Worm (Caenorhabditis elegans) whole organism, L1 larva: ENCODE measurements around the gene madf-1.
A peak's percentile ranks its signal among the peaks of the same experiment; 100 is the strongest.

ENCODE experiments used
- ama-1 ChIP-seq: fragments of 150-350 bp; optimal IDR thresholded peaks from 2 replicates; lab custom pipeline; 2014
- ceh-82 ChIP-seq, 3 experiments: fragments of 150-350 bp in 1 of 3; sonication (generic microtip) in 2 of 3; optimal IDR thresholded peaks; 2 replicates each; lab custom pipeline; 2014 to 2017; ENCODE audit warnings: missing biosample characterization in 3 of 3, missing genetic modification characterization in 3 of 3
- dsc-1 ChIP-seq: sonication (generic microtip); optimal IDR thresholded peaks from 2 replicates; lab custom pipeline; 2016; ENCODE audit warnings: mild to moderate bottlenecking, missing genetic modification characterization, missing compliant biosample characterization
- efl-1 ChIP-seq, 4 experiments: fragments of 150-350 bp; optimal IDR thresholded peaks in 3 of 4; peaks in 1 of 4; 1 replicate in 1 of 4; 2 replicates in 3 of 4; lab custom pipeline; 2014; ENCODE audit warnings: missing biosample characterization in 2 of 4, missing genetic modification characterization in 2 of 4, missing genetic modification reagents in 2 of 4
- egl-27 ChIP-seq, 2 experiments: fragments of 150-350 bp in 1 of 2; sonication (generic microtip); optimal IDR thresholded peaks; 3 replicates each; lab custom pipeline; 2017 to 2018; ENCODE audit warnings: missing biosample characterization in 2 of 2, missing genetic modification characterization in 2 of 2, missing genetic modification reagents in 2 of 2
- elt-2 ChIP-seq: sonication (generic microtip); optimal IDR thresholded peaks from 2 replicates; lab custom pipeline; 2016; ENCODE audit warnings: missing genetic modification characterization, mild to moderate bottlenecking, inconsistent platforms, missing compliant biosample characterization, missing genetic modification reagents
- ets-5 ChIP-seq: fragments of 200-800 bp; sonication (Bioruptor generic); IDR thresholded peaks from 2 replicates; pipeline ENCODE4 v1.3.6; 2022; ENCODE audit warnings: missing genetic modification characterization, missing compliant biosample characterization
- fkh-4 ChIP-seq: sonication (generic microtip); optimal IDR thresholded peaks from 2 replicates; lab custom pipeline; 2016; ENCODE audit warnings: missing compliant biosample characterization, missing genetic modification characterization, borderline replicate concordance
- fkh-8 ChIP-seq: sonication (generic microtip); optimal IDR thresholded peaks from 2 replicates; lab custom pipeline; 2016; ENCODE audit warnings: mild to moderate bottlenecking, missing genetic modification characterization, missing compliant biosample characterization
- fos-1 ChIP-seq: fragments of 150-350 bp; optimal IDR thresholded peaks from 2 replicates; lab custom pipeline; 2014; ENCODE audit warnings: missing biosample characterization, missing genetic modification characterization
- irx-1 ChIP-seq: sonication (generic microtip); optimal IDR thresholded peaks from 2 replicates; lab custom pipeline; 2016; ENCODE audit warnings: missing genetic modification characterization, missing compliant biosample characterization
- lin-13 ChIP-seq: fragments of 150-350 bp; optimal IDR thresholded peaks from 2 replicates; lab custom pipeline; 2014; ENCODE audit warnings: missing biosample characterization, missing genetic modification reagents, missing genetic modification characterization
- lin-14 ChIP-seq: fragments of 200-800 bp; sonication (Bioruptor generic); optimal IDR thresholded peaks from 2 replicates; lab custom pipeline; 2018; ENCODE audit warnings: mild to moderate bottlenecking, missing genetic modification characterization, moderate library complexity, missing compliant biosample characterization
- lin-15B ChIP-seq: fragments of 150-350 bp; sonication (generic microtip); optimal IDR thresholded peaks from 3 replicates; lab custom pipeline; 2014; ENCODE audit warnings: missing biosample characterization, missing genetic modification characterization
- lin-35 ChIP-seq, 2 experiments: fragments of 150-350 bp; optimal IDR thresholded peaks; 2 replicates each; lab custom pipeline; 2014; ENCODE audit warnings: missing biosample characterization in 2 of 2, missing genetic modification characterization in 2 of 2, missing genetic modification reagents in 2 of 2
- lin-39 ChIP-seq: fragments of 150-350 bp; optimal IDR thresholded peaks from 2 replicates; lab custom pipeline; 2014; ENCODE audit warnings: missing biosample characterization, missing genetic modification reagents, missing genetic modification characterization
- lsy-2 ChIP-seq, 2 experiments: fragments of 150-350 bp; optimal IDR thresholded peaks; 2 replicates each; lab custom pipeline; 2014; ENCODE audit warnings: missing biosample characterization in 2 of 2, missing genetic modification characterization in 2 of 2
- mdl-1 ChIP-seq, 2 experiments: fragments of 150-350 bp; optimal IDR thresholded peaks; 2 replicates each; lab custom pipeline; 2014 to 2017; ENCODE audit warnings: missing biosample characterization in 2 of 2, missing genetic modification characterization in 2 of 2, inconsistent platforms in 1 of 2
- nhr-11 ChIP-seq: fragments of 150-350 bp; optimal IDR thresholded peaks from 2 replicates; lab custom pipeline; 2014; ENCODE audit warnings: missing biosample characterization, missing genetic modification characterization
- nhr-12 ChIP-seq: sonication (generic microtip); optimal IDR thresholded peaks from 2 replicates; lab custom pipeline; 2017; ENCODE audit warnings: missing biosample characterization, missing genetic modification characterization
- nhr-237 ChIP-seq: fragments of 150-350 bp; optimal IDR thresholded peaks from 2 replicates; lab custom pipeline; 2014; ENCODE audit warnings: missing biosample characterization, missing genetic modification characterization
- nhr-28 ChIP-seq: fragments of 150-350 bp; optimal IDR thresholded peaks from 2 replicates; lab custom pipeline; 2014; ENCODE audit warnings: missing biosample characterization, missing genetic modification characterization
- nhr-47 ChIP-seq: sonication (generic microtip); optimal IDR thresholded peaks from 2 replicates; lab custom pipeline; 2016; ENCODE audit warnings: mild to moderate bottlenecking, missing genetic modification characterization, moderate library complexity, missing compliant biosample characterization
- nhr-90 ChIP-seq: sonication (generic microtip); optimal IDR thresholded peaks from 2 replicates; lab custom pipeline; 2016; ENCODE audit warnings: mild to moderate bottlenecking, missing genetic modification characterization, missing compliant biosample characterization; ENCODE audit not compliant: poor library complexity
- pag-3 ChIP-seq: sonication (generic microtip); optimal IDR thresholded peaks from 2 replicates; lab custom pipeline; 2017; ENCODE audit warnings: missing genetic modification characterization, mild to moderate bottlenecking, missing compliant biosample characterization, antibody characterized with exemption, borderline replicate concordance; ENCODE audit not compliant: insufficient read depth
- rnt-1 ChIP-seq: sonication (generic microtip); optimal IDR thresholded peaks from 2 replicates; lab custom pipeline; 2016; ENCODE audit warnings: mild to moderate bottlenecking, missing genetic modification characterization, moderate library complexity, missing compliant biosample characterization
- skn-1 ChIP-seq: fragments of 150-350 bp; optimal IDR thresholded peaks from 2 replicates; lab custom pipeline; 2014; ENCODE audit warnings: missing biosample characterization, missing genetic modification characterization
- snu-23 ChIP-seq: sonication (generic microtip); optimal IDR thresholded peaks from 2 replicates; lab custom pipeline; 2016; ENCODE audit warnings: missing genetic modification characterization, missing compliant biosample characterization
- sptf-1 ChIP-seq: fragments of 150-350 bp; optimal IDR thresholded peaks from 2 replicates; lab custom pipeline; 2014; ENCODE audit warnings: missing biosample characterization, missing genetic modification characterization
- swsn-7 ChIP-seq: sonication (generic microtip); optimal IDR thresholded peaks from 2 replicates; lab custom pipeline; 2016; ENCODE audit warnings: missing genetic modification characterization, missing compliant biosample characterization
- tbx-2 ChIP-seq: sonication (generic microtip); optimal IDR thresholded peaks from 2 replicates; lab custom pipeline; 2016; ENCODE audit warnings: missing genetic modification characterization, missing compliant biosample characterization
- tlp-1 ChIP-seq: fragments of 150-350 bp; optimal IDR thresholded peaks from 2 replicates; lab custom pipeline; 2014; ENCODE audit warnings: missing biosample characterization, missing genetic modification characterization
- unc-130 ChIP-seq: fragments of 150-350 bp; optimal IDR thresholded peaks from 2 replicates; lab custom pipeline; 2017; ENCODE audit warnings: missing biosample characterization, missing genetic modification characterization, inconsistent platforms
- xbp-1 ChIP-seq: sonication (generic microtip); optimal IDR thresholded peaks from 2 replicates; lab custom pipeline; 2016; ENCODE audit warnings: missing genetic modification characterization, missing compliant biosample characterization
- zag-1 ChIP-seq: fragments of 150-350 bp; optimal IDR thresholded peaks from 2 replicates; lab custom pipeline; 2014; ENCODE audit warnings: missing biosample characterization, missing genetic modification characterization
- zip-4 ChIP-seq: fragments of 200-800 bp; sonication (Bioruptor generic); optimal IDR thresholded peaks from 2 replicates; lab custom pipeline; 2018; ENCODE audit warnings: mild to moderate bottlenecking, missing genetic modification characterization, moderate library complexity, missing compliant biosample characterization
- ztf-11 ChIP-seq, 2 experiments: sonication (generic microtip); optimal IDR thresholded peaks; 2 replicates each; lab custom pipeline; 2016 to 2017; ENCODE audit warnings: missing genetic modification characterization in 2 of 2, missing biosample characterization in 1 of 2, missing compliant biosample characterization in 1 of 2

madf-1 gene

ce11 chrIV:860810-861209, 29.1 kb upstream of the madf-1 start:
- TF ChIP-seq ztf-11 (tag; optimal IDR thresholded peaks at IDR 0.05; lab: Kevin White, UChicago), result no peak
- no peak for TF ChIP-seq tlp-1 (tag; lab: Kevin White, UChicago)
- TF ChIP-seq pag-3 (tag; lab: Kevin White, UChicago), result no peak
- TF ChIP-seq lin-14, result no peak
- TF ChIP-seq xbp-1 (tag; lab: Kevin White, UChicago), result no peak
- TF ChIP-seq swsn-7 (tag; lab: Kevin White, UChicago), result no peak
- no peak for TF ChIP-seq ama-1
- no peak for TF ChIP-seq fkh-8 (tag; lab: Kevin White, UChicago)
- TF ChIP-seq nhr-12 (tag; lab: Kevin White, UChicago), result no peak
- no peak for TF ChIP-seq nhr-90 (tag; lab: Kevin White, UChicago)
- TF ChIP-seq nhr-28 (tag; lab: Kevin White, UChicago), result no peak
- TF ChIP-seq lin-39 (tag; lab: Kevin White, UChicago), result no peak
- TF ChIP-seq zip-4 (GFP tag; lab: Kevin White, UChicago), result no peak
- TF ChIP-seq unc-130, result no peak
- TF ChIP-seq lin-35 (GFP tag; optimal IDR thresholded peaks at IDR 0.05; lab: Kevin White, UChicago), result no peak

ce11 chrIV:858630-859029, 26.9 kb upstream of the madf-1 start, which contains the start of gene Y55F3BR.2:
TSS of gene Y55F3BR.2 (plus strand) at chrIV:858930.
- no peak for TF ChIP-seq mdl-1 (tag; optimal IDR thresholded peaks at IDR 0.05; lab: Kevin White, UChicago)
- TF ChIP-seq nhr-11 (tag; lab: Kevin White, UChicago), result no peak
- no peak for TF ChIP-seq dsc-1
- no peak for TF ChIP-seq lin-14
- no peak for TF ChIP-seq lsy-2 (tag; optimal IDR thresholded peaks at IDR 0.05; lab: Kevin White, UChicago)
- no peak for TF ChIP-seq nhr-237 (tag; lab: Kevin White, UChicago)
- TF ChIP-seq rnt-1 (tag; lab: Kevin White, UChicago), result no peak
- TF ChIP-seq fos-1 (tag; lab: Kevin White, UChicago), result no peak
- TF ChIP-seq ets-5 (GFP tag; lab: Robert Waterston, UW), result no peak
- TF ChIP-seq lin-15B (tag; lab: Kevin White, UChicago), result no peak
- TF ChIP-seq egl-27 (tag; optimal IDR thresholded peaks at IDR 0.05; lab: Kevin White, UChicago), result no peak
- no peak for TF ChIP-seq fkh-4 (tag; lab: Kevin White, UChicago)
- no peak for TF ChIP-seq irx-1 (tag; lab: Kevin White, UChicago)
- TF ChIP-seq snu-23, result no peak
- no peak for TF ChIP-seq ztf-11 (tag; optimal IDR thresholded peaks at IDR 0.05; lab: Kevin White, UChicago)
- TF ChIP-seq zag-1, result no peak
- TF ChIP-seq nhr-12 (tag; lab: Kevin White, UChicago), result no peak
- TF ChIP-seq sptf-1, result no peak

ce11 chrIV:856038-856437, 24.3 kb upstream of the madf-1 start:
- no peak for TF ChIP-seq nhr-11 (tag; lab: Kevin White, UChicago)
- no peak for TF ChIP-seq skn-1 (tag; lab: Kevin White, UChicago)
- no peak for TF ChIP-seq snu-23
- TF ChIP-seq lin-13, result no peak
- TF ChIP-seq ceh-82 (tag; optimal IDR thresholded peaks at IDR 0.05; lab: Kevin White, UChicago), result no peak
- no peak for TF ChIP-seq nhr-12 (tag; lab: Kevin White, UChicago)
- TF ChIP-seq nhr-47, result no peak

ce11 chrIV:855483-855882, 23.8 kb upstream of the madf-1 start:
- no peak for TF ChIP-seq efl-1 (optimal IDR thresholded peaks at IDR 0.05; lab: Kevin White, UChicago)
- peak in 1 of 2 experiments; percentile 85 for TF ChIP-seq efl-1 (GFP tag; optimal IDR thresholded peaks at IDR 0.05 in 1 of 2; lab: Kevin White, UChicago)
- TF ChIP-seq lin-35 (GFP tag; optimal IDR thresholded peaks at IDR 0.05; lab: Kevin White, UChicago), result peak in 1 of 2 experiments; percentile 10
- TF ChIP-seq elt-2 (tag; lab: Kevin White, UChicago), result peak; percentile 21
- TF ChIP-seq tbx-2 (tag; lab: Kevin White, UChicago), result no peak
